Fruit fly (Drosophila melanogaster): ENCODE measurements around the gene Rack1.

dm6 chr2L:7779785-7780184, 47.3 kb downstream of the Rack1 start, which contains the start of gene Uro:
- TF ChIP-seq Sin3A (optimal IDR thresholded peaks at IDR 0.05): no peak
- no peak for TF ChIP-seq ttk (optimal IDR thresholded peaks at IDR 0.05)
- TF ChIP-seq psq (optimal IDR thresholded peaks at IDR 0.05): no peak
- TF ChIP-seq h (optimal IDR thresholded peaks at IDR 0.05): no peak

Measured in Kc167 (cell line).